Fruit fly (Drosophila melanogaster) whole organism, wandering third instar larva: Measurements from ENCODE around the gene Ugt35C1.

ENCODE experiments used
- HLH106 ChIP-seq: fragments of 200-800 bp; optimal IDR thresholded peaks from 3 replicates; lab custom pipeline; 2019; ENCODE audit warnings: missing biosample characterization, mild to moderate bottlenecking, missing genetic modification characterization, moderate library complexity
- psq ChIP-seq: fragments of 200-800 bp; sonication (Bioruptor generic); optimal IDR thresholded peaks from 3 replicates; lab custom pipeline; 2017; ENCODE audit warnings: missing biosample characterization, mild to moderate bottlenecking, missing genetic modification characterization, moderate library complexity
- woc ChIP-seq: sonication (Bioruptor generic); optimal IDR thresholded peaks from 2 replicates; lab custom pipeline; 2016; ENCODE audit warnings: missing biosample characterization, mild to moderate bottlenecking, missing genetic modification characterization

DNA sequence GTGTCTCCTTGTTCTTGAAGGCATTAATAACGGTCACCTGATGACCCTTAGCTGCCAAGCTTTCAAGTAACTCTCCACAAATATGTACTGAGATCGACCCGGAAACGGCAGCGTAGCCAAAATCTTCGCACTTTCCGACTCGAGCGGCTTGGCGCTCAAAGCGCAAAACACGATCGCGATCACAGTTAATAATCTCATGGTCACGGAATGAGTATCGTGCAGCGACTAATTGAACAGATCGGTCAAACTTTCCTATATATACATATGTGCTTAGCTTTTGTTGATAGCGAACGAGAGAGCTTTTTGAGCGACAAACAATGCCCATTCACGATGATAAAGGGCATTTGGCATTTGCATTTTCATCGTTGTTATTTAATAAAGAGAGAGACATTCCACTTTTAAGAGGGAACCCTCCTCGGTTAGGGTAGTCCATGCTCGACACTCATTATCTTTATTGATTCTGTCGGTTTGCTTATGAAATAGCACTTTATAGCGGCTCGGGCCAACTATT is at the start of gene Ugt35C1:
- TF ChIP-seq woc (GFP tag; lab: Kevin White, UChicago) = no peak
- TF ChIP-seq HLH106 (tag; lab: Kevin White, UChicago) = no peak
- TF ChIP-seq psq (GFP tag; lab: Kevin White, UChicago) = no peak
